Fruit fly (Drosophila melanogaster): Measurements from ENCODE around the gene pll.

The pll gene

dm6 chr3R:27253136-27253920 lies at the start of gene pll (continued):
- TF ChIP-seq gt (GFP tag; IDR thresholded peaks at IDR 0.05): no peak
- TF ChIP-seq Hand (GFP tag; optimal IDR thresholded peaks at IDR 0.05): peak; percentile 23
- TF ChIP-seq CG18476 (GFP tag; optimal IDR thresholded peaks at IDR 0.05): peak; percentile 70
- peak; percentile 32 for TF ChIP-seq CG7987 (GFP tag; optimal IDR thresholded peaks at IDR 0.05)
- peak; percentile 2 for TF ChIP-seq btn (GFP tag; optimal IDR thresholded peaks at IDR 0.05)
- no peak for TF ChIP-seq ac (GFP tag; optimal IDR thresholded peaks at IDR 0.05)
- no peak for TF ChIP-seq bigmax (GFP tag; optimal IDR thresholded peaks at IDR 0.05)
- 0 out of 2 replicates have a peak, but pooled peaks have one; percentile 27 for TF ChIP-seq dan (GFP tag; IDR thresholded peaks at IDR 0.05)
- TF ChIP-seq dpn (GFP tag; optimal IDR thresholded peaks at IDR 0.05): peak; percentile 84 to 90
- no peak for TF ChIP-seq cad (GFP tag; optimal IDR thresholded peaks at IDR 0.05)
- TF ChIP-seq CG17829 (tag; optimal IDR thresholded peaks at IDR 0.05): peak; percentile 91
- TF ChIP-seq CG14965 (GFP tag; optimal IDR thresholded peaks at IDR 0.05; ENCODE audit: borderline replicate concordance): no peak
- peak; percentile 91 for TF ChIP-seq Xrp1 (GFP tag; IDR thresholded peaks at IDR 0.05)
- peak; percentile 90 for TF ChIP-seq CG10366 (GFP tag; IDR thresholded peaks at IDR 0.05)
- TF ChIP-seq CG11247 (GFP tag; IDR thresholded peaks at IDR 0.05): peak; percentile 90
- peak; percentile 38 for TF ChIP-seq slou (GFP tag; optimal IDR thresholded peaks at IDR 0.05)
- TF ChIP-seq Neu2 (GFP tag; optimal IDR thresholded peaks at IDR 0.05; ENCODE audit: borderline replicate concordance): no peak
- TF ChIP-seq Bgb (GFP tag; IDR thresholded peaks at IDR 0.05; ENCODE audit: partially characterized antibody): peak; percentile 66
- peak; percentile 44; the same call in 1 of the 2 replicates for TF ChIP-seq hbn (GFP tag; IDR thresholded peaks at IDR 0.05; ENCODE audit: partially characterized antibody)
- peak; percentile 57 for TF ChIP-seq Spps (tag; optimal IDR thresholded peaks at IDR 0.05)
- peak; percentile 0 for TF ChIP-seq CG15479 (GFP tag; optimal IDR thresholded peaks at IDR 0.05)
- TF ChIP-seq CG17912 (GFP tag; optimal IDR thresholded peaks at IDR 0.05): no peak
- TF ChIP-seq CG2875 (GFP tag; optimal IDR thresholded peaks at IDR 0.05): no peak
- peak; percentile 77 for TF ChIP-seq CG32767 (GFP tag; IDR thresholded peaks at IDR 0.05)
- no peak; the same call in 1 of the 2 replicates for TF ChIP-seq CG31441 (GFP tag; IDR thresholded peaks at IDR 0.05)
- peak; percentile 73 for TF ChIP-seq CG11696 (GFP tag; IDR thresholded peaks at IDR 0.05)
- peak; percentile 86 for TF ChIP-seq CG30403 (GFP tag; optimal IDR thresholded peaks at IDR 0.05)
- peak; percentile 59; the same call in 1 of the 2 replicates for TF ChIP-seq ro (GFP tag; IDR thresholded peaks at IDR 0.05)
- peak; percentile 92 for TF ChIP-seq CG12391 (tag; optimal IDR thresholded peaks at IDR 0.05)
- no peak for TF ChIP-seq hb (GFP tag; IDR thresholded peaks at IDR 0.05; ENCODE audit: partially characterized antibody)
- TF ChIP-seq sr (GFP tag; IDR thresholded peaks at IDR 0.05): peak; percentile 63; the same call in 2 of the 3 replicates
- TF ChIP-seq scrt (GFP tag; optimal IDR thresholded peaks at IDR 0.05): peak; percentile 99
- TF ChIP-seq D19A (tag; optimal IDR thresholded peaks at IDR 0.05): no peak
- 0 out of 2 replicates have a peak, but pooled peaks have one; percentile 32 for TF ChIP-seq Gsc (GFP tag; IDR thresholded peaks at IDR 0.05)
- TF ChIP-seq CG9609 (GFP tag; optimal IDR thresholded peaks at IDR 0.05): peak; percentile 53
- peak; percentile 75 for TF ChIP-seq fd3F (GFP tag; optimal IDR thresholded peaks at IDR 0.05)
- TF ChIP-seq gsb (GFP tag; IDR thresholded peaks at IDR 0.05): peak; percentile 84
- peak; percentile 31 for TF ChIP-seq CG12104 (GFP tag; optimal IDR thresholded peaks at IDR 0.05)
- peak; percentile 88 for TF ChIP-seq CG18599 (GFP tag; optimal IDR thresholded peaks at IDR 0.05)
- peak; percentile 56 for TF ChIP-seq sug (tag; optimal IDR thresholded peaks at IDR 0.05)
- TF ChIP-seq CG11398 (GFP tag; optimal IDR thresholded peaks at IDR 0.05): no peak
- TF ChIP-seq crol (GFP tag; IDR thresholded peaks at IDR 0.05): no peak
- peak; percentile 48 for TF ChIP-seq bbx (GFP tag; IDR thresholded peaks at IDR 0.05; ENCODE audit: partially characterized antibody)
- no peak for TF ChIP-seq usp (GFP tag; optimal IDR thresholded peaks at IDR 0.05)
- peak; percentile 54 for TF ChIP-seq gcm2 (GFP tag; optimal IDR thresholded peaks at IDR 0.05)
- no peak for TF ChIP-seq sima (GFP tag; optimal IDR thresholded peaks at IDR 0.05)
- no peak for TF ChIP-seq nom (GFP tag; optimal IDR thresholded peaks at IDR 0.05)
- no peak for TF ChIP-seq CG8281 (tag; optimal IDR thresholded peaks at IDR 0.05)
- TF ChIP-seq gro (GFP tag; optimal IDR thresholded peaks at IDR 0.05): peak; percentile 58

Data from whole organism, embryonic.